Worm (Caenorhabditis elegans): Measurements from ENCODE around the gene dib-1.

DNA sequence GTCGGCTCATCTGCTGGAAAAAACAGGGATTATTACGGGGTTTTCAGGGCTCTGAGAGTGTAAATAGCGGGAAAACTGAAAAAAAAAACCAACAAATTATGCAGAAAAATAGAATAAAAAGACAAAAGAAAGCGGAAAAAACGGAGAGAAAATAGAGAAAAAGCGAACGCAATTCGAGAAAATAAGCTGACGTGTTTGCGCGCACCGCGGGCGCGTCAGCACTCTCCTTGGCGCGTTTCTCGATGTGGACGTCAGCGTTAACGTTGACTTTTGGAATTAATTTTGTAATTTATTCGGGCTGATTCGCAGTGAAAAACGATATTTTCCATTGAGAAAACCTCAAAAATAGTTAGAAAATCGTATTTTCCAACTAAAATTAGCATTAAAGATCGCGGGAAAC is 37.7 kb downstream of the dib-1 start, which contains the start of gene manf-1:
- no peak for TF ChIP-seq cog-1 (tag; optimal IDR thresholded peaks at IDR 0.05)
- no peak for TF ChIP-seq klf-2 (GFP tag; conservative IDR thresholded peaks at IDR 0.05)
- TF ChIP-seq flt-1 (GFP tag; IDR thresholded peaks at IDR 0.05) = no peak
- no peak for TF ChIP-seq ref-1 (GFP tag; conservative IDR thresholded peaks at IDR 0.05)

Data from whole organism, midembryonic.